Worm (Caenorhabditis elegans): ENCODE data around the gene F53H2.1.

ce11 chrV:20412225-20412624 is 24.7 kb downstream of the F53H2.1 start:
- TF ChIP-seq nhr-12 (tag; optimal IDR thresholded peaks at IDR 0.05) (no peak), nhr-76 (tag; optimal IDR thresholded peaks at IDR 0.05) (no peak), nhr-237 (tag; optimal IDR thresholded peaks at IDR 0.05) (no peak), lsy-2 (tag; optimal IDR thresholded peaks at IDR 0.05) (no peak), snpc-4 (tag; optimal IDR thresholded peaks at IDR 0.05) (no peak), sptf-1 (tag; optimal IDR thresholded peaks at IDR 0.05) (no peak), ztf-11 (tag; optimal IDR thresholded peaks at IDR 0.05) (no peak)

Measured in whole organism, mixed stage, embryonic.